Fruit fly (Drosophila melanogaster): ENCODE data around the gene CG14913.

DNA sequence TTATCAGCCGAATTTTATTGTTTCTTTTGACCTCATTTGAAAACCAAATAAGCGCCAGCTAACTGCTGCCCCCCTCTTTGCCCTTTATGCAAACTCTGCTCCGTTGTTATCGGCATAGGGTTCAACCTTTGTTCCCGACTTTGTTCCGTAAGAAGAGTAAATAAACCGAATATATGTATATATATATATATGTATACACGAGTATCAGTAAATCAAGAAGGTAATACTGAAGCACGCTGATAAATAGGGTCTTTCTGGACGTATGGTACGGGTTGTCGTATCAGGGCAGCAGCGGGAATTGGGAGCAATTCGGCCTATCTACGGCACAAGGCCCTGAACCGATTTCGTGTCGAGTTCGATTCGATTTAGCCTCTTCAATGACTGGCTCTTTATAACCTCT is 22.1 kb downstream of the CG14913 start:
- TF ChIP-seq CG8478 (optimal IDR thresholded peaks at IDR 0.05) (no peak), CTCF (optimal IDR thresholded peaks at IDR 0.05) (no peak)

All from S2 (cell line).